Worm (Caenorhabditis elegans) whole organism, L2 larva: ENCODE data around the gene npax-2.
A peak's percentile ranks its signal among the peaks of the same experiment; 100 is the strongest.

Source experiments
- C34F6.9 ChIP-seq: fragments of 150-350 bp; optimal IDR thresholded peaks from 2 replicates; lab custom pipeline; 2014; ENCODE audit warnings: missing biosample characterization, missing genetic modification characterization
- Y55F3AM.14 ChIP-seq: fragments of 200-800 bp; sonication (Bioruptor generic); optimal IDR thresholded peaks from 2 replicates; lab custom pipeline; 2018; ENCODE audit warnings: mild to moderate bottlenecking, missing genetic modification characterization, missing compliant biosample characterization
- alr-1 ChIP-seq: fragments of 150-350 bp; optimal IDR thresholded peaks from 2 replicates; lab custom pipeline; 2014; ENCODE audit warnings: missing biosample characterization, missing genetic modification characterization
- egl-27 ChIP-seq: sonication (generic microtip); optimal IDR thresholded peaks from 3 replicates; lab custom pipeline; 2017; ENCODE audit warnings: missing biosample characterization, missing genetic modification reagents, missing genetic modification characterization
- nhr-12 ChIP-seq: fragments of 150-350 bp; optimal IDR thresholded peaks from 2 replicates; lab custom pipeline; 2014; ENCODE audit warnings: missing biosample characterization, missing genetic modification characterization
- nhr-6 ChIP-seq: fragments of 150-350 bp; optimal IDR thresholded peaks from 2 replicates; lab custom pipeline; 2014; ENCODE audit warnings: missing biosample characterization, missing genetic modification characterization
- skn-1 ChIP-seq: sonication (generic microtip); optimal IDR thresholded peaks from 2 replicates; lab custom pipeline; 2017; ENCODE audit warnings: missing biosample characterization, missing genetic modification characterization
- sma-9 ChIP-seq, 2 experiments: fragments of 150-350 bp in 1 of 2; sonication (generic microtip) in 1 of 2; optimal IDR thresholded peaks; 2 replicates each; lab custom pipeline; 2014 to 2016; ENCODE audit warnings: missing genetic modification characterization in 2 of 2, mild to moderate bottlenecking in 1 of 2, missing biosample characterization in 1 of 2, missing compliant biosample characterization in 1 of 2, missing genetic modification reagents in 1 of 2, moderate library complexity in 1 of 2
- unc-55 ChIP-seq: fragments of 150-350 bp; sonication (generic microtip); optimal IDR thresholded peaks from 3 replicates; lab custom pipeline; 2014; ENCODE audit warnings: missing biosample characterization, missing genetic modification reagents, missing genetic modification characterization
- unc-62 ChIP-seq: fragments of 150-350 bp; optimal IDR thresholded peaks from 2 replicates; lab custom pipeline; 2014; ENCODE audit warnings: missing biosample characterization, missing genetic modification reagents, missing genetic modification characterization

DNA sequence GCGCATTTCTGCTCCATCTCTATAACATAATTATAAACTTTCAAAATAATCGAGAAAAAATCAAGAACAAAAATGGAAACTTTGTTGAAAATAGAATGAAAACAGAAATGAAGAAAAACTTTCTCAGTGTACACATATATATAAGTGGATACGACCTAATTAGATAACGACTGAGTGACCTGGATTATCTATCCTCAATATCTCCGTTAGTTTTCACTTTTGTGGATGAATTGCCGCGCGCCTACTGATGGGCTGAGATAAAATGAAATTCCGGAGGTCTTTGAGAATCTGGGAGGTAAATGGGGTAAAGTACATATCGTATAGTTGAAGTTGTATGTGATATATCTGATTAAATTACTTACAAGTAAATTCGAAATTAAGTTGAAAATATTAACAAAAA is 4.3 kb downstream of the npax-2 start, which contains the start of gene dpy-3:
- TF ChIP-seq skn-1 (tag; lab: Kevin White, UChicago) (no peak), nhr-6 (tag; lab: Kevin White, UChicago) (no peak), unc-55 (no peak), egl-27 (no peak), alr-1 (tag; lab: Kevin White, UChicago) (no peak), C34F6.9 (no peak), nhr-12 (no peak), Y55F3AM.14 (GFP tag; lab: Kevin White, UChicago) (no peak), unc-62 (GFP tag; lab: Kevin White, UChicago) (no peak), sma-9 (GFP tag; optimal IDR thresholded peaks at IDR 0.05; lab: Kevin White, UChicago) (peak; percentile 23), sma-9 (tag; optimal IDR thresholded peaks at IDR 0.05; lab: Kevin White, UChicago) (no peak)
